Fruit fly (Drosophila melanogaster): ENCODE measurements around the gene Hyls1.

dm6 chr2L:16390803-16391202, 38.4 kb upstream of the Hyls1 start:
- TF ChIP-seq CG7101 (tag; optimal IDR thresholded peaks at IDR 0.05) = no peak
- TF ChIP-seq tj (GFP tag; optimal IDR thresholded peaks at IDR 0.05) = no peak

Data from whole organism, adult.